Worm (Caenorhabditis elegans): ENCODE results near the gene famh-161.

ce11 chrV:20485285-20485684 lies 48.7 kb downstream of the famh-161 start, which contains the start of gene dhcr-7:
- TF ChIP-seq npax-4 (tag; optimal IDR thresholded peaks at IDR 0.05) = no peak
- no peak for TF ChIP-seq lim-6 (tag; optimal IDR thresholded peaks at IDR 0.05)
- TF ChIP-seq hlh-6 (tag; optimal IDR thresholded peaks at IDR 0.05) = no peak
- no peak for TF ChIP-seq nfya-1 (tag; optimal IDR thresholded peaks at IDR 0.05)
- no peak for TF ChIP-seq ttx-3 (tag; optimal IDR thresholded peaks at IDR 0.05)
- TF ChIP-seq ceh-6 (GFP tag; optimal IDR thresholded peaks at IDR 0.05) = no peak
- no peak for TF ChIP-seq hlh-8 (tag; optimal IDR thresholded peaks at IDR 0.05)
- no peak for TF ChIP-seq fkh-10 (GFP tag; optimal IDR thresholded peaks at IDR 0.05)
- TF ChIP-seq pag-3 (tag; optimal IDR thresholded peaks at IDR 0.05; ENCODE audit: borderline replicate concordance) = no peak
- no peak for TF ChIP-seq ceh-9 (tag; optimal IDR thresholded peaks at IDR 0.05)
- TF ChIP-seq C08G9.2 (tag; optimal IDR thresholded peaks at IDR 0.05) = no peak

All from whole organism, late embryonic.